Fruit fly (Drosophila melanogaster) whole organism, prepupa: ENCODE data around the gene Kcmf1.

ENCODE experiments used
- CG10631 ChIP-seq: fragments of 200-800 bp; sonication (Bioruptor generic); optimal IDR thresholded peaks from 2 replicates; lab custom pipeline; 2016; ENCODE audit warnings: missing biosample characterization, missing genetic modification characterization
- CG10669 ChIP-seq: fragments of 200-800 bp; sonication (Bioruptor generic); optimal IDR thresholded peaks from 3 replicates; lab custom pipeline; 2018; ENCODE audit warnings: missing biosample characterization, mild to moderate bottlenecking, missing genetic modification characterization, moderate library complexity
- CG11294 ChIP-seq: fragments of 200-800 bp; sonication (Bioruptor generic); IDR thresholded peaks from 2 replicates; pipeline ENCODE4 v1.3.6; 2022; ENCODE audit warnings: missing biosample characterization, missing genetic modification characterization
- CG11762 ChIP-seq: fragments of 200-800 bp; sonication (Bioruptor generic); optimal IDR thresholded peaks from 3 replicates; lab custom pipeline; 2016; ENCODE audit warnings: missing biosample characterization, missing genetic modification characterization; ENCODE audit not compliant: insufficient read depth
- CG11902 ChIP-seq: fragments of 200-800 bp; sonication (Bioruptor generic); optimal IDR thresholded peaks from 3 replicates; lab custom pipeline; 2016; ENCODE audit warnings: missing biosample characterization, missing genetic modification characterization
- CG15336 ChIP-seq: fragments of 200-800 bp; sonication (Bioruptor generic); IDR thresholded peaks from 2 replicates; pipeline ENCODE4 v1.3.6; 2022; ENCODE audit warnings: missing biosample characterization, missing genetic modification characterization
- CG16779 ChIP-seq: fragments of 200-800 bp; sonication (Bioruptor generic); optimal IDR thresholded peaks from 3 replicates; lab custom pipeline; 2017; ENCODE audit warnings: missing biosample characterization, mild to moderate bottlenecking, missing genetic modification characterization
- CG31627 ChIP-seq: fragments of 200-800 bp; sonication (Bioruptor generic); optimal IDR thresholded peaks from 3 replicates; lab custom pipeline; 2016; ENCODE audit warnings: missing biosample characterization, missing genetic modification characterization
- CG32006 ChIP-seq: fragments of 200-800 bp; sonication (Bioruptor generic); optimal IDR thresholded peaks from 3 replicates; lab custom pipeline; 2017; ENCODE audit warnings: missing biosample characterization, mild to moderate bottlenecking, missing genetic modification characterization
- CG34406 ChIP-seq: fragments of 200-800 bp; sonication (Bioruptor generic); optimal IDR thresholded peaks from 3 replicates; lab custom pipeline; 2016; ENCODE audit warnings: missing biosample characterization, missing genetic modification characterization
- CG3919 ChIP-seq: fragments of 200-800 bp; sonication (Bioruptor generic); optimal IDR thresholded peaks from 3 replicates; lab custom pipeline; 2016; ENCODE audit warnings: missing biosample characterization, missing genetic modification characterization
- CG4318 ChIP-seq: fragments of 200-800 bp; sonication (Bioruptor generic); optimal IDR thresholded peaks from 3 replicates; lab custom pipeline; 2017; ENCODE audit warnings: missing biosample characterization, mild to moderate bottlenecking, missing genetic modification characterization
- CG6163 ChIP-seq: fragments of 200-800 bp; sonication (Bioruptor generic); IDR thresholded peaks from 3 replicates; pipeline ENCODE4 v1.3.6; 2022; ENCODE audit warnings: missing biosample characterization, missing genetic modification characterization
- CG6792 ChIP-seq: fragments of 200-800 bp; sonication (Bioruptor generic); optimal IDR thresholded peaks from 3 replicates; lab custom pipeline; 2016; ENCODE audit warnings: missing biosample characterization, missing genetic modification characterization
- CG6808 ChIP-seq: fragments of 200-800 bp; sonication (Bioruptor generic); optimal IDR thresholded peaks from 3 replicates; lab custom pipeline; 2017; ENCODE audit warnings: missing biosample characterization, missing genetic modification characterization, mild to moderate bottlenecking, moderate library complexity, missing genetic modification reagents
- CG6854 ChIP-seq: fragments of 200-800 bp; sonication (Bioruptor generic); optimal IDR thresholded peaks from 2 replicates; lab custom pipeline; 2017; ENCODE audit warnings: missing biosample characterization, mild to moderate bottlenecking, missing genetic modification characterization
- CG7368 ChIP-seq: fragments of 200-800 bp; sonication (Bioruptor generic); optimal IDR thresholded peaks from 3 replicates; lab custom pipeline; 2016; ENCODE audit warnings: missing biosample characterization, missing genetic modification characterization
- CG8632 ChIP-seq: fragments of 200-800 bp; sonication (Bioruptor generic); optimal IDR thresholded peaks from 3 replicates; lab custom pipeline; 2016; ENCODE audit warnings: missing biosample characterization, missing genetic modification characterization
- CG9139 ChIP-seq: fragments of 200-800 bp; sonication (Bioruptor generic); optimal IDR thresholded peaks from 3 replicates; lab custom pipeline; 2017; ENCODE audit warnings: missing biosample characterization, mild to moderate bottlenecking, missing genetic modification characterization
- Eip75B ChIP-seq: fragments of 200-800 bp; sonication (Bioruptor generic); optimal IDR thresholded peaks from 3 replicates; lab custom pipeline; 2016; ENCODE audit warnings: missing biosample characterization, missing genetic modification characterization
- Gug ChIP-seq: fragments of 200-800 bp; sonication (Bioruptor generic); IDR thresholded peaks from 2 replicates; pipeline ENCODE4 v1.3.6; 2022; ENCODE audit warnings: missing biosample characterization, missing genetic modification characterization
- Hr38 ChIP-seq: sonication (Bioruptor generic); optimal IDR thresholded peaks from 2 replicates; lab custom pipeline; 2016; ENCODE audit warnings: missing biosample characterization, missing genetic modification characterization
- Hr39 ChIP-seq: fragments of 200-800 bp; sonication (Bioruptor generic); optimal IDR thresholded peaks from 2 replicates; lab custom pipeline; 2016; ENCODE audit warnings: missing biosample characterization, missing genetic modification characterization
- Hr4 ChIP-seq: fragments of 200-800 bp; sonication (Bioruptor generic); optimal IDR thresholded peaks from 3 replicates; lab custom pipeline; 2016; ENCODE audit warnings: missing biosample characterization, missing genetic modification characterization
- Lpt ChIP-seq: fragments of 200-800 bp; sonication (Bioruptor generic); optimal IDR thresholded peaks from 3 replicates; lab custom pipeline; 2016; ENCODE audit warnings: missing biosample characterization, missing genetic modification characterization
- Met ChIP-seq: fragments of 200-800 bp; sonication (Bioruptor generic); optimal IDR thresholded peaks from 3 replicates; lab custom pipeline; 2016; ENCODE audit warnings: missing biosample characterization, missing genetic modification characterization
- OdsH ChIP-seq: fragments of 200-800 bp; sonication (Bioruptor generic); optimal IDR thresholded peaks from 3 replicates; lab custom pipeline; 2016; ENCODE audit warnings: missing biosample characterization, missing genetic modification characterization
- Smox ChIP-seq: fragments of 200-800 bp; sonication (Bioruptor generic); optimal IDR thresholded peaks from 3 replicates; lab custom pipeline; 2016; ENCODE audit warnings: missing biosample characterization, missing genetic modification characterization
- Sox102F ChIP-seq: fragments of 200-800 bp; sonication (Bioruptor generic); optimal IDR thresholded peaks from 2 replicates; lab custom pipeline; 2016; ENCODE audit warnings: missing biosample characterization, mild to moderate bottlenecking, missing genetic modification characterization
- Sox14 ChIP-seq: fragments of 200-800 bp; sonication (Bioruptor generic); optimal IDR thresholded peaks from 3 replicates; lab custom pipeline; 2016; ENCODE audit warnings: missing biosample characterization, missing genetic modification characterization
- Sox15 ChIP-seq: fragments of 200-800 bp; sonication (Bioruptor generic); optimal IDR thresholded peaks from 3 replicates; lab custom pipeline; 2016; ENCODE audit warnings: missing biosample characterization, missing genetic modification characterization
- achi ChIP-seq: fragments of 200-800 bp; sonication (Bioruptor generic); optimal IDR thresholded peaks from 3 replicates; lab custom pipeline; 2016; ENCODE audit warnings: missing biosample characterization, missing genetic modification characterization
- acj6 ChIP-seq: fragments of 200-800 bp; sonication (Bioruptor generic); optimal IDR thresholded peaks from 3 replicates; lab custom pipeline; 2016; ENCODE audit warnings: missing biosample characterization, missing genetic modification characterization
- cyc ChIP-seq: fragments of 200-800 bp; sonication (Bioruptor generic); optimal IDR thresholded peaks from 3 replicates; lab custom pipeline; 2016; ENCODE audit warnings: missing biosample characterization, missing genetic modification characterization
- dsx ChIP-seq: fragments of 200-800 bp; optimal IDR thresholded peaks from 3 replicates; lab custom pipeline; 2019; ENCODE audit warnings: missing biosample characterization, mild to moderate bottlenecking, missing genetic modification characterization, moderate library complexity; ENCODE audit not compliant: poor library complexity, severe bottlenecking
- eg ChIP-seq: fragments of 200-800 bp; sonication (Bioruptor generic); IDR thresholded peaks from 3 replicates; pipeline ENCODE4 v1.3.6; 2022; ENCODE audit warnings: missing biosample characterization, missing genetic modification characterization
- esn ChIP-seq: fragments of 200-800 bp; sonication (Bioruptor generic); optimal IDR thresholded peaks from 2 replicates; lab custom pipeline; 2016; ENCODE audit warnings: missing biosample characterization, mild to moderate bottlenecking, missing genetic modification characterization, moderate library complexity
- fd59A ChIP-seq: fragments of 200-800 bp; sonication (Bioruptor generic); optimal IDR thresholded peaks from 2 replicates; lab custom pipeline; 2017; ENCODE audit warnings: missing biosample characterization, mild to moderate bottlenecking, missing genetic modification characterization, missing genetic modification reagents
- fd85E ChIP-seq: fragments of 200-800 bp; sonication (Bioruptor generic); optimal IDR thresholded peaks from 3 replicates; lab custom pipeline; 2016; ENCODE audit warnings: missing biosample characterization, missing genetic modification characterization
- fkh ChIP-seq: fragments of 200-800 bp; sonication (Bioruptor generic); optimal IDR thresholded peaks from 3 replicates; lab custom pipeline; 2017; ENCODE audit warnings: missing biosample characterization, mild to moderate bottlenecking, missing genetic modification characterization, moderate library complexity
- net ChIP-seq: fragments of 200-800 bp; sonication (Bioruptor generic); optimal IDR thresholded peaks from 3 replicates; lab custom pipeline; 2016; ENCODE audit warnings: missing biosample characterization, missing genetic modification characterization
- pdm3 ChIP-seq: fragments of 200-800 bp; sonication (Bioruptor generic); optimal IDR thresholded peaks from 3 replicates; lab custom pipeline; 2016; ENCODE audit warnings: missing biosample characterization, missing genetic modification characterization
- salr ChIP-seq, 2 experiments: fragments of 200-800 bp; sonication (Bioruptor generic); optimal IDR thresholded peaks; 3 replicates each; lab custom pipeline; 2016 to 2018; ENCODE audit warnings: missing biosample characterization in 2 of 2, missing genetic modification characterization in 2 of 2, mild to moderate bottlenecking in 1 of 2
- spab ChIP-seq: fragments of 200-800 bp; sonication (Bioruptor generic); optimal IDR thresholded peaks from 2 replicates; lab custom pipeline; 2017; ENCODE audit warnings: missing biosample characterization, mild to moderate bottlenecking, missing genetic modification characterization, missing genetic modification reagents
- ss ChIP-seq, 2 experiments: fragments of 200-800 bp; sonication (Bioruptor generic); optimal IDR thresholded peaks; 2 replicates in 1 of 2; 3 replicates in 1 of 2; lab custom pipeline; 2017 to 2018; ENCODE audit warnings: mild to moderate bottlenecking in 2 of 2, missing biosample characterization in 2 of 2, missing genetic modification characterization in 2 of 2, moderate library complexity in 1 of 2
- svp ChIP-seq: fragments of 200-800 bp; sonication (Bioruptor generic); peaks from one replicate; lab custom pipeline; 2016; ENCODE audit warnings: missing biosample characterization, missing genetic modification characterization
- topi ChIP-seq: fragments of 200-800 bp; sonication (Bioruptor generic); optimal IDR thresholded peaks from 3 replicates; lab custom pipeline; 2016; ENCODE audit warnings: missing biosample characterization, missing genetic modification characterization

Gene Kcmf1

DNA sequence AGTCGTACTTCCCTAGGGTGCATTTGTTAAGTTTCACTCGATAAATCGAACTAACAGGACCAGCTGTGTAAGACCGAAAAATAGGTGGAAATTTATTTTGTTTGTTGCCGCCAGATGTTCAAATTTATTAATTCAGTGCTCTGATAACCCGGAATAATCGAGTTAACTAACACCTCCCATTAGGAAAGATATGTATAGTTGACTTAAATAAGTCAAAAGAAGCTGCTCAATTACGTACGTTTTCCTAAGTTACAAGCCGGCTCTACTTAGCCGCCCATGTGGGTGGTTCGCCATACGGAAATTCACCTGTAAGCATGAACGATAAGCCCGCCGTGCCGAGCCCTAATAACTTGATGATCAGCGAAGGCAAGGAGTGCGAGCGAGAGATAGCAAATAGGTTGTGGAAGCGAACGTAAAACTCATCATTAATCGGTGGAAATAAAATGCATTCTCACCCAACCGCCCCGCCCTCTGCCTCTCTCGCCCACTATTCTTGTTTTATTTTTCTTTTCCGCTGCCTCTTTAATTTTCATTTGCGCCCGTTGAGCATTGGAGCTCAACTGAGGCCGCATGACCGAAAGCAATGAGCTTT, 39.2 kb upstream of the Kcmf1 start (continued):
- peak; percentile 30 for TF ChIP-seq CG11762 (GFP tag; lab: Kevin White, UChicago)
- peak; percentile 66 for TF ChIP-seq cyc (GFP tag; lab: Kevin White, UChicago)
- TF ChIP-seq CG10631 (GFP tag; lab: Kevin White, UChicago) = peak; percentile 48
- peak; percentile 17 for TF ChIP-seq Eip75B (GFP tag; lab: Kevin White, UChicago)
- TF ChIP-seq Met (GFP tag; lab: Kevin White, UChicago) = peak; percentile 62
- TF ChIP-seq Sox102F (GFP tag; lab: Kevin White, UChicago) = peak; percentile 57
- peak; percentile 68 for TF ChIP-seq CG6792 (GFP tag; lab: Kevin White, UChicago)
- no peak for TF ChIP-seq CG6854
- TF ChIP-seq CG6808 = peak; percentile 53
- peak; percentile 53 for TF ChIP-seq Smox (GFP tag; lab: Kevin White, UChicago)
- no peak for TF ChIP-seq CG15336
- peak; percentile 72 for TF ChIP-seq Hr4 (GFP tag; lab: Kevin White, UChicago)
- TF ChIP-seq eg = no peak
- peak; percentile 55 for TF ChIP-seq CG11902 (GFP tag; lab: Kevin White, UChicago)
- TF ChIP-seq esn (GFP tag; lab: Kevin White, UChicago) = peak; percentile 59
- no peak for TF ChIP-seq Gug (GFP tag; lab: Robert Waterston, UW)
- TF ChIP-seq Hr38 (GFP tag; lab: Kevin White, UChicago) = no peak
- no peak for TF ChIP-seq CG11294 (GFP tag; lab: Robert Waterston, UW)
- TF ChIP-seq fd85E (GFP tag; lab: Kevin White, UChicago) = no peak
- TF ChIP-seq CG16779 (tag; lab: Kevin White, UChicago) = no peak
- TF ChIP-seq svp (GFP tag; lab: Kevin White, UChicago) = peak; percentile 90
- TF ChIP-seq Sox15 (GFP tag; lab: Kevin White, UChicago) = peak; percentile 71
- peak; percentile 58 for TF ChIP-seq CG3919 (GFP tag; lab: Kevin White, UChicago)

DNA sequence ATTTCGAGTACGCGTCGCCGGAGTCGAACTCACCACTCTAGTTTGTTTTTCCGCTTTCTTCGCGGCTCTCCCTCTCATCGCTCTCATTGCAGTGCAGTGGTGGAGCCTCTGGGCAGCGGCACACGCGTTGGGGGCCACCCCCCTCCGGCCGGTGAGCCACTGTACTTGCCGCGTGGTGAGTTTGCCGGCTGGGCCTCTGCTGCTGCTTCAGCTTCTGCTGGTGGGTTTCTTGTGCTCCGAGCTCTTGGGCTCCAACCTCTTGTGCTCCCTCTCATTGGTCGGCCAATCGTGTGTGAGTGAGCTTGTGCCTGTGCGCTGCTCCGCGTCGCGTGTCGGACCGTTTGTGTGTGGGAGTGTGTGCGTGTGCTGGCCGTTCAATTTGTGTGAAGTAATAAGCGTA, 38.3 kb upstream of the Kcmf1 start:
- TF ChIP-seq CG6854 (peak; percentile 93), CG11902 (GFP tag; lab: Kevin White, UChicago) (no peak), CG10669 (peak; percentile 26), Sox14 (GFP tag; lab: Kevin White, UChicago) (peak; percentile 72), dsx (GFP tag; lab: Kevin White, UChicago) (peak; percentile 68), Lpt (GFP tag; lab: Kevin White, UChicago) (peak; percentile 79), salr (GFP tag; optimal IDR thresholded peaks at IDR 0.05; lab: Kevin White, UChicago) (no peak), pdm3 (GFP tag; lab: Kevin White, UChicago) (peak; percentile 50), Hr4 (GFP tag; lab: Kevin White, UChicago) (peak; percentile 60), CG16779 (tag; lab: Kevin White, UChicago) (peak; percentile 71), Gug (GFP tag; lab: Robert Waterston, UW) (no peak), Met (GFP tag; lab: Kevin White, UChicago) (peak; percentile 55), Hr39 (peak; percentile 19), CG9139 (GFP tag; lab: Kevin White, UChicago) (peak; percentile 75), achi (GFP tag; lab: Kevin White, UChicago) (peak; percentile 48), Sox15 (GFP tag; lab: Kevin White, UChicago) (no peak), CG6792 (GFP tag; lab: Kevin White, UChicago) (peak; percentile 62), ss (GFP tag; optimal IDR thresholded peaks at IDR 0.05; lab: Kevin White, UChicago) (peak; percentile 84 to 93), CG4318 (GFP tag; lab: Kevin White, UChicago) (no peak), esn (GFP tag; lab: Kevin White, UChicago) (peak; percentile 54), CG6808 (peak; percentile 74), fd59A (GFP tag; lab: Kevin White, UChicago) (no peak), CG31627 (GFP tag; lab: Kevin White, UChicago) (peak; percentile 50), CG7368 (GFP tag; lab: Kevin White, UChicago) (peak; percentile 46), topi (GFP tag; lab: Kevin White, UChicago) (peak; percentile 46), CG3919 (GFP tag; lab: Kevin White, UChicago) (peak; percentile 81), svp (GFP tag; lab: Kevin White, UChicago) (peak; percentile 94), spab (GFP tag; lab: Kevin White, UChicago) (peak; percentile 68), CG8632 (GFP tag; lab: Kevin White, UChicago) (peak; percentile 39), fkh (GFP tag; lab: Kevin White, UChicago) (peak; percentile 84), net (peak; percentile 82), CG34406 (peak; percentile 38), Smox (GFP tag; lab: Kevin White, UChicago) (peak; percentile 48), OdsH (GFP tag; lab: Kevin White, UChicago) (peak; percentile 36), acj6 (GFP tag; lab: Kevin White, UChicago) (peak; percentile 22), Sox102F (GFP tag; lab: Kevin White, UChicago) (peak; percentile 66), CG6163 (GFP tag; lab: Robert Waterston, UW) (no peak), CG32006 (peak; percentile 57)
